Fruit fly (Drosophila melanogaster): Measurements from ENCODE around the gene sturkopf.
A peak's percentile ranks its signal among the peaks of the same experiment; 100 is the strongest.

The sturkopf gene

dm6 chr3L:1307005-1307632 is 6.1 kb downstream of the sturkopf start, which contains the start of the genes Ctr9 and Nt5a (continued):
- TF ChIP-seq bigmax (GFP tag; optimal IDR thresholded peaks at IDR 0.05) = no peak
- no peak for TF ChIP-seq kah (GFP tag; optimal IDR thresholded peaks at IDR 0.05)
- TF ChIP-seq Xrp1 (GFP tag; IDR thresholded peaks at IDR 0.05) = no peak
- no peak; the same call in 1 of the 2 replicates for TF ChIP-seq HLH3B (GFP tag; IDR thresholded peaks at IDR 0.05)
- TF ChIP-seq CG18764 (GFP tag; optimal IDR thresholded peaks at IDR 0.05) = no peak
- peak; percentile 58 for TF ChIP-seq CG2712 (tag; optimal IDR thresholded peaks at IDR 0.05)
- peak; percentile 27 for TF ChIP-seq CG4282 (GFP tag; optimal IDR thresholded peaks at IDR 0.05)
- TF ChIP-seq Opbp (GFP tag; IDR thresholded peaks at IDR 0.05; ENCODE audit: partially characterized antibody) = peak; percentile 88
- TF ChIP-seq ranshi (GFP tag; IDR thresholded peaks at IDR 0.05) = peak; percentile 46; the same call in 1 of the 2 replicates
- TF ChIP-seq CG17802 (tag; optimal IDR thresholded peaks at IDR 0.05) = peak; percentile 62
- peak; percentile 15 for TF ChIP-seq CG8944 (GFP tag; optimal IDR thresholded peaks at IDR 0.05)
- TF ChIP-seq CrebB (tag; optimal IDR thresholded peaks at IDR 0.05) = peak; percentile 48
- TF ChIP-seq bsh (GFP tag; optimal IDR thresholded peaks at IDR 0.05) = peak in 1 of 2 experiments; percentile 26
- no peak for TF ChIP-seq slou (GFP tag; optimal IDR thresholded peaks at IDR 0.05)
- peak; percentile 87 for TF ChIP-seq CG13287 (GFP tag; IDR thresholded peaks at IDR 0.05; ENCODE audit: partially characterized antibody)
- TF ChIP-seq inv (GFP tag; IDR thresholded peaks at IDR 0.05; ENCODE audit: partially characterized antibody) = peak; percentile 68
- TF ChIP-seq Ets97D (GFP tag; optimal IDR thresholded peaks at IDR 0.05) = peak; percentile 86
- TF ChIP-seq CG3847 (GFP tag; IDR thresholded peaks at IDR 0.05) = peak; percentile 74
- no peak for TF ChIP-seq cad (GFP tag; optimal IDR thresholded peaks at IDR 0.05)
- no peak for TF ChIP-seq CG15269 (tag; optimal IDR thresholded peaks at IDR 0.05)
- TF ChIP-seq chn (GFP tag; optimal IDR thresholded peaks at IDR 0.05) = peak; percentile 48
- TF ChIP-seq CG2678 (tag; optimal IDR thresholded peaks at IDR 0.05) = no peak
- TF ChIP-seq Hr78 (GFP tag; optimal IDR thresholded peaks at IDR 0.05) = peak in 1 of 2 experiments; percentile 42
- peak; percentile 23 for TF ChIP-seq Dad (GFP tag; optimal IDR thresholded peaks at IDR 0.05)
- peak in 1 of 3 experiments; percentile 16 for TF ChIP-seq lola (GFP tag; optimal IDR thresholded peaks at IDR 0.05)
- TF ChIP-seq Ets65A (GFP tag) = peak; percentile 90
- no peak for TF ChIP-seq CG4820 (GFP tag; optimal IDR thresholded peaks at IDR 0.05)
- peak; percentile 2 for TF ChIP-seq CG8089 (GFP tag; optimal IDR thresholded peaks at IDR 0.05)
- peak; percentile 10 for TF ChIP-seq CG7556 (GFP tag; optimal IDR thresholded peaks at IDR 0.05)
- no peak for TF ChIP-seq Dip2 (GFP tag; IDR thresholded peaks at IDR 0.05)
- TF ChIP-seq Fer2 (tag; optimal IDR thresholded peaks at IDR 0.05) = peak; percentile 60
- TF ChIP-seq GATAe (GFP tag; conservative IDR thresholded peaks at IDR 0.05) = no peak
- TF ChIP-seq ci (GFP tag; IDR thresholded peaks at IDR 0.05) = peak; percentile 67; the same call in 2 of the 3 replicates
- TF ChIP-seq unc-4 (GFP tag; IDR thresholded peaks at IDR 0.05; ENCODE audit: partially characterized antibody) = peak; percentile 85
- peak; percentile 61 for TF ChIP-seq CG12744 (GFP tag; optimal IDR thresholded peaks at IDR 0.05)
- peak; percentile 53 for TF ChIP-seq CG17912 (GFP tag; optimal IDR thresholded peaks at IDR 0.05)
- no peak for TF ChIP-seq luna (GFP tag; optimal IDR thresholded peaks at IDR 0.05)
- TF ChIP-seq Xbp1 (GFP tag; optimal IDR thresholded peaks at IDR 0.05) = peak; percentile 65
- TF ChIP-seq CG4360 (GFP tag; IDR thresholded peaks at IDR 0.05) = 0 out of 2 replicates have a peak, but pooled peaks have one; percentile 36
- TF ChIP-seq NK7.1 (GFP tag; optimal IDR thresholded peaks at IDR 0.05) = peak; percentile 28
- peak; percentile 56 for TF ChIP-seq twi (tag; optimal IDR thresholded peaks at IDR 0.05)
- TF ChIP-seq chif (GFP tag; optimal IDR thresholded peaks at IDR 0.05) = peak in 1 of 2 experiments; percentile 36
- TF ChIP-seq crc (GFP tag; optimal IDR thresholded peaks at IDR 0.05) = no peak
- no peak for TF ChIP-seq CG8290 (GFP tag; optimal IDR thresholded peaks at IDR 0.05)
- peak in 1 of 2 experiments; percentile 90 for TF ChIP-seq CG8290 (tag; optimal IDR thresholded peaks at IDR 0.05)
- no peak for TF ChIP-seq nom (GFP tag; optimal IDR thresholded peaks at IDR 0.05)
- TF ChIP-seq tap (tag; optimal IDR thresholded peaks at IDR 0.05) = no peak
- peak; percentile 76 for TF ChIP-seq CG16813 (GFP tag; IDR thresholded peaks at IDR 0.05; ENCODE audit: partially characterized antibody)
- TF ChIP-seq pum (GFP tag; optimal IDR thresholded peaks at IDR 0.05) = no peak

Measured in whole organism, embryonic.